Fruit fly (Drosophila melanogaster) whole organism, prepupa: ENCODE data around the gene Polr1B.

Source experiments
- Blimp-1 ChIP-seq: fragments of 200-800 bp; sonication (Bioruptor generic); optimal IDR thresholded peaks from 3 replicates; lab custom pipeline; 2017; ENCODE audit warnings: missing biosample characterization, missing genetic modification characterization, mild to moderate bottlenecking, moderate library complexity, missing genetic modification reagents
- CG10631 ChIP-seq: fragments of 200-800 bp; sonication (Bioruptor generic); optimal IDR thresholded peaks from 2 replicates; lab custom pipeline; 2016; ENCODE audit warnings: missing biosample characterization, missing genetic modification characterization
- CG11762 ChIP-seq: fragments of 200-800 bp; sonication (Bioruptor generic); optimal IDR thresholded peaks from 3 replicates; lab custom pipeline; 2016; ENCODE audit warnings: missing biosample characterization, missing genetic modification characterization; ENCODE audit not compliant: insufficient read depth
- CG11902 ChIP-seq: fragments of 200-800 bp; sonication (Bioruptor generic); optimal IDR thresholded peaks from 3 replicates; lab custom pipeline; 2016; ENCODE audit warnings: missing biosample characterization, missing genetic modification characterization
- CG1621 ChIP-seq: fragments of 200-800 bp; sonication (Bioruptor generic); optimal IDR thresholded peaks from 3 replicates; lab custom pipeline; 2018; ENCODE audit warnings: missing biosample characterization, mild to moderate bottlenecking, missing genetic modification characterization
- CG16779 ChIP-seq: fragments of 200-800 bp; sonication (Bioruptor generic); optimal IDR thresholded peaks from 3 replicates; lab custom pipeline; 2017; ENCODE audit warnings: missing biosample characterization, mild to moderate bottlenecking, missing genetic modification characterization
- CG31627 ChIP-seq: fragments of 200-800 bp; sonication (Bioruptor generic); optimal IDR thresholded peaks from 3 replicates; lab custom pipeline; 2016; ENCODE audit warnings: missing biosample characterization, missing genetic modification characterization
- CG3919 ChIP-seq: fragments of 200-800 bp; sonication (Bioruptor generic); optimal IDR thresholded peaks from 3 replicates; lab custom pipeline; 2016; ENCODE audit warnings: missing biosample characterization, missing genetic modification characterization
- CG4318 ChIP-seq: fragments of 200-800 bp; sonication (Bioruptor generic); optimal IDR thresholded peaks from 3 replicates; lab custom pipeline; 2017; ENCODE audit warnings: missing biosample characterization, mild to moderate bottlenecking, missing genetic modification characterization
- CG6792 ChIP-seq: fragments of 200-800 bp; sonication (Bioruptor generic); optimal IDR thresholded peaks from 3 replicates; lab custom pipeline; 2016; ENCODE audit warnings: missing biosample characterization, missing genetic modification characterization
- CG6808 ChIP-seq: fragments of 200-800 bp; sonication (Bioruptor generic); optimal IDR thresholded peaks from 3 replicates; lab custom pipeline; 2017; ENCODE audit warnings: missing biosample characterization, missing genetic modification characterization, mild to moderate bottlenecking, moderate library complexity, missing genetic modification reagents
- CG7368 ChIP-seq: fragments of 200-800 bp; sonication (Bioruptor generic); optimal IDR thresholded peaks from 3 replicates; lab custom pipeline; 2016; ENCODE audit warnings: missing biosample characterization, missing genetic modification characterization
- CG8319 ChIP-seq: fragments of 200-800 bp; sonication (Bioruptor generic); optimal IDR thresholded peaks from 3 replicates; lab custom pipeline; 2016; ENCODE audit warnings: missing biosample characterization, missing genetic modification characterization
- CG8632 ChIP-seq: fragments of 200-800 bp; sonication (Bioruptor generic); optimal IDR thresholded peaks from 3 replicates; lab custom pipeline; 2016; ENCODE audit warnings: missing biosample characterization, missing genetic modification characterization
- Eip75B ChIP-seq: fragments of 200-800 bp; sonication (Bioruptor generic); optimal IDR thresholded peaks from 3 replicates; lab custom pipeline; 2016; ENCODE audit warnings: missing biosample characterization, missing genetic modification characterization
- Eip78C ChIP-seq: fragments of 200-800 bp; sonication (Bioruptor generic); peaks from one replicate; lab custom pipeline; 2016; ENCODE audit warnings: missing biosample characterization, missing genetic modification characterization
- Ets96B ChIP-seq: fragments of 200-800 bp; optimal IDR thresholded peaks from 2 replicates; lab custom pipeline; 2019; ENCODE audit warnings: missing biosample characterization, mild to moderate bottlenecking, missing genetic modification characterization, moderate library complexity
- Gug ChIP-seq: fragments of 200-800 bp; sonication (Bioruptor generic); IDR thresholded peaks from 2 replicates; pipeline ENCODE4 v1.3.6; 2022; ENCODE audit warnings: missing biosample characterization, missing genetic modification characterization
- OdsH ChIP-seq: fragments of 200-800 bp; sonication (Bioruptor generic); optimal IDR thresholded peaks from 3 replicates; lab custom pipeline; 2016; ENCODE audit warnings: missing biosample characterization, missing genetic modification characterization
- Sox14 ChIP-seq: fragments of 200-800 bp; sonication (Bioruptor generic); optimal IDR thresholded peaks from 3 replicates; lab custom pipeline; 2016; ENCODE audit warnings: missing biosample characterization, missing genetic modification characterization
- achi ChIP-seq: fragments of 200-800 bp; sonication (Bioruptor generic); optimal IDR thresholded peaks from 3 replicates; lab custom pipeline; 2016; ENCODE audit warnings: missing biosample characterization, missing genetic modification characterization
- cyc ChIP-seq: fragments of 200-800 bp; sonication (Bioruptor generic); optimal IDR thresholded peaks from 3 replicates; lab custom pipeline; 2016; ENCODE audit warnings: missing biosample characterization, missing genetic modification characterization
- dsx ChIP-seq: fragments of 200-800 bp; optimal IDR thresholded peaks from 3 replicates; lab custom pipeline; 2019; ENCODE audit warnings: missing biosample characterization, mild to moderate bottlenecking, missing genetic modification characterization, moderate library complexity; ENCODE audit not compliant: poor library complexity, severe bottlenecking
- eg ChIP-seq: fragments of 200-800 bp; sonication (Bioruptor generic); IDR thresholded peaks from 3 replicates; pipeline ENCODE4 v1.3.6; 2022; ENCODE audit warnings: missing biosample characterization, missing genetic modification characterization
- esn ChIP-seq: fragments of 200-800 bp; sonication (Bioruptor generic); optimal IDR thresholded peaks from 2 replicates; lab custom pipeline; 2016; ENCODE audit warnings: missing biosample characterization, mild to moderate bottlenecking, missing genetic modification characterization, moderate library complexity
- fd59A ChIP-seq: fragments of 200-800 bp; sonication (Bioruptor generic); optimal IDR thresholded peaks from 2 replicates; lab custom pipeline; 2017; ENCODE audit warnings: missing biosample characterization, mild to moderate bottlenecking, missing genetic modification characterization, missing genetic modification reagents
- fkh ChIP-seq: fragments of 200-800 bp; sonication (Bioruptor generic); optimal IDR thresholded peaks from 3 replicates; lab custom pipeline; 2017; ENCODE audit warnings: missing biosample characterization, mild to moderate bottlenecking, missing genetic modification characterization, moderate library complexity
- net ChIP-seq: fragments of 200-800 bp; sonication (Bioruptor generic); optimal IDR thresholded peaks from 3 replicates; lab custom pipeline; 2016; ENCODE audit warnings: missing biosample characterization, missing genetic modification characterization
- salr ChIP-seq, 2 experiments: fragments of 200-800 bp; sonication (Bioruptor generic); optimal IDR thresholded peaks; 3 replicates each; lab custom pipeline; 2016 to 2018; ENCODE audit warnings: missing biosample characterization in 2 of 2, missing genetic modification characterization in 2 of 2, mild to moderate bottlenecking in 1 of 2
- spab ChIP-seq: fragments of 200-800 bp; sonication (Bioruptor generic); optimal IDR thresholded peaks from 2 replicates; lab custom pipeline; 2017; ENCODE audit warnings: missing biosample characterization, mild to moderate bottlenecking, missing genetic modification characterization, missing genetic modification reagents
- vri ChIP-seq: fragments of 200-800 bp; sonication (Bioruptor generic); optimal IDR thresholded peaks from 3 replicates; lab custom pipeline; 2016; ENCODE audit warnings: missing biosample characterization, mild to moderate bottlenecking, missing genetic modification characterization

Gene Polr1B

dm6 chr2L:382807-383206, 21.3 kb upstream of the Polr1B start (continued):
- TF ChIP-seq CG7368 (GFP tag; lab: Kevin White, UChicago): peak; percentile 16
- peak; percentile 22 for TF ChIP-seq CG8632 (GFP tag; lab: Kevin White, UChicago)
- peak; percentile 6 for TF ChIP-seq CG4318 (GFP tag; lab: Kevin White, UChicago)
- peak in 1 of 2 experiments; percentile 8 for TF ChIP-seq salr (GFP tag; optimal IDR thresholded peaks at IDR 0.05; lab: Kevin White, UChicago)
- peak; percentile 68 for TF ChIP-seq Eip75B (GFP tag; lab: Kevin White, UChicago)
- TF ChIP-seq cyc (GFP tag; lab: Kevin White, UChicago): peak; percentile 69
- TF ChIP-seq dsx (GFP tag; lab: Kevin White, UChicago): peak; percentile 40
- peak; percentile 33 for TF ChIP-seq Ets96B (tag; lab: Kevin White, UChicago)
- peak; percentile 72 for TF ChIP-seq esn
- TF ChIP-seq CG6808 (GFP tag; lab: Kevin White, UChicago): peak; percentile 51
- TF ChIP-seq Blimp-1 (GFP tag; lab: Kevin White, UChicago): no peak
- TF ChIP-seq Sox14: peak; percentile 61
- peak; percentile 53 for TF ChIP-seq CG10631 (GFP tag; lab: Kevin White, UChicago)
- peak; percentile 88 for TF ChIP-seq Eip78C (GFP tag; lab: Kevin White, UChicago)
- TF ChIP-seq CG16779: no peak
- peak; percentile 71 for TF ChIP-seq CG31627
- peak; percentile 16 for TF ChIP-seq CG1621 (tag; lab: Kevin White, UChicago)

dm6 chr2L:390509-390908, 13.6 kb upstream of the Polr1B start:
- TF ChIP-seq achi (no peak), fkh (GFP tag; lab: Kevin White, UChicago) (no peak), vri (GFP tag; lab: Kevin White, UChicago) (no peak), Sox14 (no peak), CG11762 (GFP tag; lab: Kevin White, UChicago) (no peak)
- TF ChIP-seq, all 60 proteins: peak for 0

- TF ChIP-seq CG8319 (GFP tag; lab: Kevin White, UChicago) (no peak), eg (no peak), CG6808 (GFP tag; lab: Kevin White, UChicago) (no peak)
Observed at dm6 chr2L:392529-392928, 11.6 kb upstream of the Polr1B start.

dm6 chr2L:395366-396117, 8.5 kb upstream of the Polr1B start:
- TF ChIP-seq Eip78C (GFP tag; lab: Kevin White, UChicago) (peak; percentile 9), fkh (GFP tag; lab: Kevin White, UChicago) (no peak), dsx (GFP tag; lab: Kevin White, UChicago) (peak; percentile 63), eg (no peak)

- TF ChIP-seq vri (GFP tag; lab: Kevin White, UChicago) (no peak), OdsH (GFP tag; lab: Kevin White, UChicago) (no peak), cyc (GFP tag; lab: Kevin White, UChicago) (no peak), CG1621 (tag; lab: Kevin White, UChicago) (no peak), Gug (GFP tag; lab: Robert Waterston, UW) (no peak), CG11902 (GFP tag; lab: Kevin White, UChicago) (no peak), dsx (GFP tag; lab: Kevin White, UChicago) (no peak), spab (GFP tag; lab: Kevin White, UChicago) (no peak), net (GFP tag; lab: Kevin White, UChicago) (no peak), CG31627 (no peak), fd59A (no peak), CG3919 (GFP tag; lab: Kevin White, UChicago) (no peak), CG6792 (GFP tag; lab: Kevin White, UChicago) (no peak), CG4318 (GFP tag; lab: Kevin White, UChicago) (no peak), CG10631 (GFP tag; lab: Kevin White, UChicago) (no peak), achi (no peak)
Observed at dm6 chr2L:402098-402497, 2.0 kb upstream of the Polr1B start, which contains the start of gene CG4213. TSS of gene CG4213 (minus strand) at chr2L:402198.
